Worm (Caenorhabditis elegans) whole organism, L4 larva: Measurements from ENCODE around the gene cisd-3.1.

Experiments
- D1046.2 ChIP-seq: fragments of 200-800 bp; sonication (Bioruptor generic); IDR thresholded peaks from 2 replicates; pipeline ENCODE4 v1.3.6; 2022; ENCODE audit warnings: missing genetic modification characterization, missing compliant biosample characterization
- F26F4.8 ChIP-seq: fragments of 200-800 bp; sonication (Bioruptor generic); conservative IDR thresholded peaks from 2 replicates; pipeline ENCODE4 v1.3.6; 2022; ENCODE audit warnings: missing genetic modification characterization, missing compliant biosample characterization
- F37D6.2 ChIP-seq: sonication (generic microtip); optimal IDR thresholded peaks from 2 replicates; lab custom pipeline; 2016; ENCODE audit warnings: mild to moderate bottlenecking, missing genetic modification characterization, missing compliant biosample characterization
- F44E2.7 ChIP-seq: fragments of 200-800 bp; sonication (Bioruptor generic); IDR thresholded peaks from 2 replicates; pipeline ENCODE4 v2.1.2; 2022; ENCODE audit warnings: missing genetic modification characterization, missing compliant biosample characterization
- T20F7.1 ChIP-seq: fragments of 200-800 bp; sonication (Bioruptor generic); optimal IDR thresholded peaks from 2 replicates; lab custom pipeline; 2018; ENCODE audit warnings: mild to moderate bottlenecking, missing genetic modification characterization, missing compliant biosample characterization
- T26A8.4 ChIP-seq: fragments of 200-800 bp; sonication (Bioruptor generic); IDR thresholded peaks from 2 replicates; pipeline ENCODE4 v1.3.6; 2022; ENCODE audit warnings: missing genetic modification characterization, missing compliant biosample characterization
- Y5F2A.4 ChIP-seq: fragments of 200-800 bp; sonication (Bioruptor generic); optimal IDR thresholded peaks from 2 replicates; lab custom pipeline; 2018; ENCODE audit warnings: mild to moderate bottlenecking, missing genetic modification characterization, missing compliant biosample characterization
- aha-1 ChIP-seq: fragments of 150-350 bp; peaks from one replicate; lab custom pipeline; 2014; ENCODE audit warnings: missing biosample characterization, missing genetic modification characterization
- ceh-20 ChIP-seq: fragments of 200-800 bp; sonication (Bioruptor generic); IDR thresholded peaks from 2 replicates; pipeline ENCODE4 v1.3.6; 2022; ENCODE audit warnings: missing genetic modification reagents, missing genetic modification characterization, missing compliant biosample characterization
- ceh-28 ChIP-seq: fragments of 150-350 bp; optimal IDR thresholded peaks from 2 replicates; lab custom pipeline; 2014; ENCODE audit warnings: missing biosample characterization, missing genetic modification reagents, missing genetic modification characterization
- ceh-32 ChIP-seq: sonication (generic microtip); optimal IDR thresholded peaks from 2 replicates; lab custom pipeline; 2016; ENCODE audit warnings: mild to moderate bottlenecking, missing genetic modification characterization, missing compliant biosample characterization; ENCODE audit not compliant: poor library complexity
- ces-1 ChIP-seq: fragments of 150-350 bp; sonication (generic microtip); optimal IDR thresholded peaks from 4 replicates; lab custom pipeline; 2014; ENCODE audit warnings: missing biosample characterization, missing genetic modification reagents, missing genetic modification characterization
- daf-12 ChIP-seq: fragments of 150-350 bp; optimal IDR thresholded peaks from 2 replicates; lab custom pipeline; 2014; ENCODE audit warnings: missing biosample characterization, missing genetic modification reagents, missing genetic modification characterization
- dmd-6 ChIP-seq: fragments of 200-800 bp; sonication (Bioruptor generic); IDR thresholded peaks from 2 replicates; pipeline ENCODE4 v1.3.6; 2022; ENCODE audit warnings: missing genetic modification reagents, missing genetic modification characterization, missing compliant biosample characterization
- dmd-8 ChIP-seq: fragments of 200-800 bp; sonication (Bioruptor generic); IDR thresholded peaks from 2 replicates; pipeline ENCODE4 v1.3.6; 2022; ENCODE audit warnings: missing genetic modification characterization, missing compliant biosample characterization
- dmd-9 ChIP-seq: fragments of 200-800 bp; sonication (Bioruptor generic); IDR thresholded peaks from 2 replicates; pipeline ENCODE4 v1.3.6; 2022; ENCODE audit warnings: missing genetic modification reagents, missing genetic modification characterization, missing compliant biosample characterization
- dve-1 ChIP-seq: sonication (generic microtip); optimal IDR thresholded peaks from 2 replicates; lab custom pipeline; 2017; ENCODE audit warnings: antibody characterized with exemption, mild to moderate bottlenecking, missing genetic modification characterization, missing compliant biosample characterization; ENCODE audit not compliant: insufficient read depth
- egl-27 ChIP-seq: sonication (generic microtip); optimal IDR thresholded peaks from 3 replicates; lab custom pipeline; 2017; ENCODE audit warnings: missing biosample characterization, missing genetic modification reagents, missing genetic modification characterization
- fkh-10 ChIP-seq: fragments of 150-350 bp; optimal IDR thresholded peaks from 2 replicates; lab custom pipeline; 2014; ENCODE audit warnings: missing biosample characterization, missing genetic modification reagents, missing genetic modification characterization
- gei-8 ChIP-seq: fragments of 200-800 bp; sonication (Bioruptor generic); optimal IDR thresholded peaks from 2 replicates; lab custom pipeline; 2018; ENCODE audit warnings: mild to moderate bottlenecking, missing genetic modification characterization, missing compliant biosample characterization
- hif-1 ChIP-seq, 2 experiments: sonication (generic microtip); optimal IDR thresholded peaks; 2 replicates each; lab custom pipeline; 2016 to 2017; ENCODE audit warnings: missing compliant biosample characterization in 2 of 2, missing genetic modification characterization in 2 of 2, missing genetic modification reagents in 2 of 2, missing genotype in 2 of 2, mild to moderate bottlenecking in 1 of 2
- hlh-11 ChIP-seq: fragments of 200-800 bp; sonication (Bioruptor generic); optimal IDR thresholded peaks from 2 replicates; lab custom pipeline; 2018; ENCODE audit warnings: mild to moderate bottlenecking, missing genetic modification characterization, missing compliant biosample characterization
- hmg-1.1 ChIP-seq: fragments of 200-800 bp; sonication (Bioruptor generic); IDR thresholded peaks from 2 replicates; pipeline ENCODE4 v1.3.6; 2022; ENCODE audit warnings: missing genetic modification reagents, missing genetic modification characterization, missing compliant biosample characterization
- lim-7 ChIP-seq: fragments of 200-800 bp; sonication (Bioruptor generic); IDR thresholded peaks from 2 replicates; pipeline ENCODE4 v1.3.6; 2022; ENCODE audit warnings: missing genetic modification characterization, missing compliant biosample characterization
- lin-13 ChIP-seq: fragments of 150-350 bp; optimal IDR thresholded peaks from 2 replicates; lab custom pipeline; 2014; ENCODE audit warnings: missing biosample characterization, missing genetic modification reagents, missing genetic modification characterization
- lin-15B ChIP-seq: fragments of 150-350 bp; sonication (generic microtip); optimal IDR thresholded peaks from 3 replicates; lab custom pipeline; 2014; ENCODE audit warnings: missing biosample characterization, missing genetic modification characterization
- lin-29 ChIP-seq: fragments of 200-800 bp; sonication (Bioruptor generic); IDR thresholded peaks from 2 replicates; pipeline ENCODE4 v1.3.6; 2022; ENCODE audit warnings: missing genetic modification reagents, missing genetic modification characterization, missing compliant biosample characterization
- lsy-2 ChIP-seq, 2 experiments: fragments of 150-350 bp in 1 of 2; sonication (generic microtip) in 1 of 2; optimal IDR thresholded peaks; 2 replicates each; lab custom pipeline; 2014 to 2017; ENCODE audit warnings: missing biosample characterization in 2 of 2, missing genetic modification characterization in 2 of 2
- madf-9 ChIP-seq: fragments of 200-800 bp; sonication (Bioruptor generic); conservative IDR thresholded peaks from 2 replicates; pipeline ENCODE4 v1.3.6; 2022; ENCODE audit warnings: missing genetic modification reagents, missing genetic modification characterization, missing compliant biosample characterization
- mdt-29 ChIP-seq: fragments of 200-800 bp; sonication (Bioruptor generic); IDR thresholded peaks from 2 replicates; pipeline ENCODE4 v1.3.6; 2022; ENCODE audit warnings: missing genetic modification reagents, missing genetic modification characterization, missing compliant biosample characterization
- mep-1 ChIP-seq: fragments of 150-350 bp; sonication (generic microtip); optimal IDR thresholded peaks from 3 replicates; lab custom pipeline; 2014; ENCODE audit warnings: missing biosample characterization, missing genetic modification characterization
- mes-2 ChIP-seq: sonication (generic microtip); optimal IDR thresholded peaks from 2 replicates; lab custom pipeline; 2016; ENCODE audit warnings: missing genotype, mild to moderate bottlenecking, missing genetic modification characterization, missing compliant biosample characterization; ENCODE audit not compliant: poor library complexity, severe bottlenecking
- mxl-2 ChIP-seq: fragments of 200-800 bp; sonication (Bioruptor generic); conservative IDR thresholded peaks from 2 replicates; pipeline ENCODE4 v1.3.6; 2022; ENCODE audit warnings: missing genetic modification reagents, missing genetic modification characterization, missing compliant biosample characterization
- mxl-3 ChIP-seq: fragments of 200-800 bp; sonication (Bioruptor generic); optimal IDR thresholded peaks from 2 replicates; lab custom pipeline; 2018; ENCODE audit warnings: mild to moderate bottlenecking, missing genetic modification characterization, missing compliant biosample characterization
- nhr-11 ChIP-seq: fragments of 150-350 bp; optimal IDR thresholded peaks from 2 replicates; lab custom pipeline; 2014; ENCODE audit warnings: missing biosample characterization, missing genetic modification characterization
- nhr-41 ChIP-seq: fragments of 200-800 bp; sonication (Bioruptor generic); IDR thresholded peaks from 2 replicates; pipeline ENCODE4 v1.3.6; 2022; ENCODE audit warnings: missing genetic modification reagents, missing genetic modification characterization, missing compliant biosample characterization
- nhr-42 ChIP-seq: fragments of 200-800 bp; sonication (Bioruptor generic); IDR thresholded peaks from 2 replicates; pipeline ENCODE4 v1.3.6; 2022; ENCODE audit warnings: missing genetic modification characterization, missing compliant biosample characterization
- nhr-48 ChIP-seq: sonication (generic microtip); optimal IDR thresholded peaks from 2 replicates; lab custom pipeline; 2016; ENCODE audit warnings: mild to moderate bottlenecking, missing genetic modification characterization, missing compliant biosample characterization
- nhr-76 ChIP-seq: fragments of 150-350 bp; optimal IDR thresholded peaks from 2 replicates; lab custom pipeline; 2014; ENCODE audit warnings: missing biosample characterization, missing genetic modification characterization
- nhr-77 ChIP-seq: fragments of 150-350 bp; optimal IDR thresholded peaks from 2 replicates; lab custom pipeline; 2014; ENCODE audit warnings: missing biosample characterization, missing genetic modification characterization
- saeg-2 ChIP-seq: fragments of 200-800 bp; sonication (Bioruptor generic); IDR thresholded peaks from 2 replicates; pipeline ENCODE4 v1.3.6; 2022; ENCODE audit warnings: missing genetic modification reagents, missing genetic modification characterization, missing compliant biosample characterization
- spr-3 ChIP-seq: fragments of 200-800 bp; sonication (Bioruptor generic); optimal IDR thresholded peaks from 2 replicates; lab custom pipeline; 2018; ENCODE audit warnings: mild to moderate bottlenecking, missing genetic modification characterization, missing compliant biosample characterization
- tra-1 ChIP-seq: fragments of 200-800 bp; sonication (Bioruptor generic); IDR thresholded peaks from 2 replicates; pipeline ENCODE4 v1.3.6; 2022; ENCODE audit warnings: missing genetic modification reagents, missing genetic modification characterization, missing compliant biosample characterization
- unc-130 ChIP-seq: sonication (generic microtip); optimal IDR thresholded peaks from 2 replicates; lab custom pipeline; 2016; ENCODE audit warnings: missing genetic modification reagents, missing genetic modification characterization, missing compliant biosample characterization
- unc-62 ChIP-seq, 3 experiments: fragments of 150-350 bp in 1 of 3; sonication (generic microtip); optimal IDR thresholded peaks in 2 of 3; peaks in 1 of 3; 1 replicate in 1 of 3; 2 replicates in 2 of 3; lab custom pipeline; 2014 to 2017; ENCODE audit warnings: missing biosample characterization in 3 of 3, missing genetic modification characterization in 3 of 3, missing genetic modification reagents in 3 of 3, missing genotype in 1 of 3
- vab-7 ChIP-seq: fragments of 200-800 bp; sonication (Bioruptor generic); IDR thresholded peaks from 2 replicates; pipeline ENCODE4 v1.3.6; 2022; ENCODE audit warnings: missing genetic modification reagents, missing genetic modification characterization, missing compliant biosample characterization
- zag-1 ChIP-seq: fragments of 150-350 bp; optimal IDR thresholded peaks from 2 replicates; lab custom pipeline; 2014; ENCODE audit warnings: missing biosample characterization, missing genetic modification characterization
- zfp-2 ChIP-seq: sonication (generic microtip); optimal IDR thresholded peaks from 2 replicates; lab custom pipeline; 2016; ENCODE audit warnings: mild to moderate bottlenecking, missing genetic modification characterization, missing compliant biosample characterization
- zip-2 ChIP-seq: fragments of 150-350 bp; optimal IDR thresholded peaks from 2 replicates; lab custom pipeline; 2014; ENCODE audit warnings: missing biosample characterization, missing genetic modification characterization
- ztf-11 ChIP-seq: fragments of 150-350 bp; optimal IDR thresholded peaks from 2 replicates; lab custom pipeline; 2014; ENCODE audit warnings: missing biosample characterization, missing genetic modification characterization
- ztf-7 ChIP-seq: fragments of 150-350 bp; optimal IDR thresholded peaks from 2 replicates; lab custom pipeline; 2014; ENCODE audit warnings: missing biosample characterization, missing genetic modification characterization

cisd-3.1 gene

DNA sequence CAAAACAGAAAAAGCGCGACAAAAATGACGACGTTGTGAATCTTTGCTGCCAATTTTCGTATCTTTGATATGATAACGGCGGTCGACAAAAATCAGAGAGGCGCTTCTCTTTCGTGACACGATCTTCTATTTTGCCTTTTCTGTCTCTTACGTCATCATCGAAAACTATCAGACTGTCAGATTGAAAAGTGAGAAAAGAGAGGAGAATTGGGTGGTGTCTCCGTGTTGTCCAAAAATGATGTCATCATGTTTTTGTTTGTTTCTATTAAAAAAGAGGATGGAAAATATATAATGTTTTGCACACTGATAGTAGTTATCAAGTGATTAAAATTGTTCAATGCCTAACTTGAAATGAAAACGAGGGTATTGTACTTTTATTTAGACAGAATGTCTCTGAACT, 46.6 kb upstream of the cisd-3.1 start (continued):
- TF ChIP-seq nhr-77 (tag; lab: Kevin White, UChicago) (peak; percentile 55), mes-2 (tag; lab: Kevin White, UChicago) (no peak), fkh-10 (GFP tag; lab: Kevin White, UChicago) (no peak), T20F7.1 (GFP tag; lab: Kevin White, UChicago) (peak; percentile 30), lin-29 (no peak), vab-7 (GFP tag; lab: Robert Waterston, UW) (no peak), zfp-2 (tag; lab: Kevin White, UChicago) (no peak), nhr-41 (GFP tag; lab: Robert Waterston, UW) (peak; percentile 39; the same call in 1 of the 2 replicates), mxl-2 (GFP tag; lab: Robert Waterston, UW) (no peak), lim-7 (GFP tag; lab: Robert Waterston, UW) (no peak), Y5F2A.4 (GFP tag; lab: Kevin White, UChicago) (no peak), spr-3 (GFP tag; lab: Kevin White, UChicago) (no peak), saeg-2 (GFP tag; lab: Robert Waterston, UW) (peak; percentile 41; the same call in 1 of the 2 replicates), dmd-9 (GFP tag; lab: Robert Waterston, UW) (no peak), hlh-11 (tag; lab: Kevin White, UChicago) (peak; percentile 93), lsy-2 (tag; optimal IDR thresholded peaks at IDR 0.05; lab: Kevin White, UChicago) (peak in 1 of 2 experiments; percentile 39), unc-62 (GFP tag; optimal IDR thresholded peaks at IDR 0.05 in 1 of 2; lab: Kevin White, UChicago) (no peak), unc-62 (tag; optimal IDR thresholded peaks at IDR 0.05; lab: Kevin White, UChicago) (no peak), nhr-42 (0 out of 2 replicates have a peak, but pooled peaks have one; percentile 38), F37D6.2 (tag; lab: Kevin White, UChicago) (no peak), ceh-32 (tag; lab: Kevin White, UChicago) (no peak), ceh-28 (no peak), lin-13 (GFP tag; lab: Kevin White, UChicago) (peak; percentile 56), daf-12 (no peak), nhr-11 (tag; lab: Kevin White, UChicago) (no peak), mep-1 (tag; lab: Kevin White, UChicago) (peak; percentile 58), dve-1 (peak; percentile 93), nhr-48 (tag; lab: Kevin White, UChicago) (peak; percentile 88), madf-9 (GFP tag; lab: Robert Waterston, UW) (no peak), lin-15B (tag; lab: Kevin White, UChicago) (no peak), dmd-6 (GFP tag; lab: Robert Waterston, UW) (peak; percentile 95), dmd-8 (GFP tag; lab: Robert Waterston, UW) (no peak), F44E2.7 (no peak), T26A8.4 (GFP tag; lab: Robert Waterston, UW) (no peak), tra-1 (GFP tag; lab: Robert Waterston, UW) (peak; percentile 61; the same call in 1 of the 2 replicates), unc-130 (GFP tag; lab: Kevin White, UChicago) (no peak), hmg-1.1 (GFP tag; lab: Robert Waterston, UW) (no peak), zip-2 (no peak), ztf-11 (tag; lab: Kevin White, UChicago) (no peak), ceh-20 (0 out of 2 replicates have a peak, but pooled peaks have one; percentile 54), ces-1 (no peak), F26F4.8 (GFP tag; lab: Robert Waterston, UW) (no peak), mxl-3 (GFP tag; lab: Kevin White, UChicago) (peak; percentile 46), gei-8 (GFP tag; lab: Kevin White, UChicago) (no peak), ztf-7 (tag; lab: Kevin White, UChicago) (peak; percentile 2), egl-27 (tag; lab: Kevin White, UChicago) (no peak), aha-1 (no peak), mdt-29 (GFP tag; lab: Robert Waterston, UW) (no peak), nhr-76 (tag; lab: Kevin White, UChicago) (no peak), D1046.2 (GFP tag; lab: Robert Waterston, UW) (no peak), hif-1 (tag; optimal IDR thresholded peaks at IDR 0.05; lab: Kevin White, UChicago) (peak in 1 of 2 experiments; percentile 50), zag-1 (no peak)
